Worm (Caenorhabditis elegans) whole organism, L1 larva: ENCODE results near the gene K03B4.4.

Source experiments
- fkh-10 ChIP-seq: sonication (generic microtip); optimal IDR thresholded peaks from 2 replicates; lab custom pipeline; 2017; ENCODE audit warnings: missing biosample characterization, missing genetic modification reagents, missing genetic modification characterization
- lin-39 ChIP-seq: fragments of 150-350 bp; optimal IDR thresholded peaks from 2 replicates; lab custom pipeline; 2014; ENCODE audit warnings: missing biosample characterization, missing genetic modification reagents, missing genetic modification characterization
- mdl-1 ChIP-seq, 2 experiments: fragments of 150-350 bp; optimal IDR thresholded peaks; 2 replicates each; lab custom pipeline; 2014 to 2017; ENCODE audit warnings: missing biosample characterization in 2 of 2, missing genetic modification characterization in 2 of 2, inconsistent platforms in 1 of 2
- nhr-12 ChIP-seq: sonication (generic microtip); optimal IDR thresholded peaks from 2 replicates; lab custom pipeline; 2017; ENCODE audit warnings: missing biosample characterization, missing genetic modification characterization
- pag-3 ChIP-seq: sonication (generic microtip); optimal IDR thresholded peaks from 2 replicates; lab custom pipeline; 2017; ENCODE audit warnings: missing genetic modification characterization, mild to moderate bottlenecking, missing compliant biosample characterization, antibody characterized with exemption, borderline replicate concordance; ENCODE audit not compliant: insufficient read depth
- unc-62 ChIP-seq: fragments of 150-350 bp; optimal IDR thresholded peaks from 2 replicates; lab custom pipeline; 2014; ENCODE audit warnings: missing biosample characterization, missing genetic modification reagents, missing genetic modification characterization
- zip-4 ChIP-seq: fragments of 200-800 bp; sonication (Bioruptor generic); optimal IDR thresholded peaks from 2 replicates; lab custom pipeline; 2018; ENCODE audit warnings: mild to moderate bottlenecking, missing genetic modification characterization, moderate library complexity, missing compliant biosample characterization

ce11 chrV:4637153-4637552 is 44.6 kb upstream of the K03B4.4 start:
- TF ChIP-seq zip-4 (no peak), lin-39 (tag; lab: Kevin White, UChicago) (no peak), unc-62 (no peak), pag-3 (no peak), nhr-12 (tag; lab: Kevin White, UChicago) (no peak), mdl-1 (tag; optimal IDR thresholded peaks at IDR 0.05; lab: Kevin White, UChicago) (no peak), fkh-10 (GFP tag; lab: Kevin White, UChicago) (no peak)
